Worm (Caenorhabditis elegans) whole organism, L1 larva: ENCODE measurements around the gene Y45G5AM.5.

Experiments used
- lin-13 ChIP-seq: fragments of 150-350 bp; optimal IDR thresholded peaks from 2 replicates; lab custom pipeline; 2014; ENCODE audit warnings: missing biosample characterization, missing genetic modification reagents, missing genetic modification characterization
- lin-39 ChIP-seq: fragments of 150-350 bp; optimal IDR thresholded peaks from 2 replicates; lab custom pipeline; 2014; ENCODE audit warnings: missing biosample characterization, missing genetic modification reagents, missing genetic modification characterization
- lsy-2 ChIP-seq, 2 experiments: fragments of 150-350 bp; optimal IDR thresholded peaks; 2 replicates each; lab custom pipeline; 2014; ENCODE audit warnings: missing biosample characterization in 2 of 2, missing genetic modification characterization in 2 of 2

ce11 chrV:4175624-4176023, 15.4 kb downstream of the Y45G5AM.5 start, which contains the start of the genes coh-4 and pid-5:
- TF ChIP-seq lsy-2 (tag; optimal IDR thresholded peaks at IDR 0.05; lab: Kevin White, UChicago) (no peak), lin-13 (GFP tag; lab: Kevin White, UChicago) (no peak), lin-39 (tag; lab: Kevin White, UChicago) (no peak)
